Fruit fly (Drosophila melanogaster) whole organism, prepupa: ENCODE data around the gene SMSr.

ENCODE experiments used
- Blimp-1 ChIP-seq: fragments of 200-800 bp; sonication (Bioruptor generic); optimal IDR thresholded peaks from 3 replicates; lab custom pipeline; 2017; ENCODE audit warnings: missing biosample characterization, missing genetic modification characterization, mild to moderate bottlenecking, moderate library complexity, missing genetic modification reagents
- CG10669 ChIP-seq: fragments of 200-800 bp; sonication (Bioruptor generic); optimal IDR thresholded peaks from 3 replicates; lab custom pipeline; 2018; ENCODE audit warnings: missing biosample characterization, mild to moderate bottlenecking, missing genetic modification characterization, moderate library complexity
- CG11902 ChIP-seq: fragments of 200-800 bp; sonication (Bioruptor generic); optimal IDR thresholded peaks from 3 replicates; lab custom pipeline; 2016; ENCODE audit warnings: missing biosample characterization, missing genetic modification characterization
- CG15336 ChIP-seq: fragments of 200-800 bp; sonication (Bioruptor generic); IDR thresholded peaks from 2 replicates; pipeline ENCODE4 v1.3.6; 2022; ENCODE audit warnings: missing biosample characterization, missing genetic modification characterization
- CG16779 ChIP-seq: fragments of 200-800 bp; sonication (Bioruptor generic); optimal IDR thresholded peaks from 3 replicates; lab custom pipeline; 2017; ENCODE audit warnings: missing biosample characterization, mild to moderate bottlenecking, missing genetic modification characterization
- CG31627 ChIP-seq: fragments of 200-800 bp; sonication (Bioruptor generic); optimal IDR thresholded peaks from 3 replicates; lab custom pipeline; 2016; ENCODE audit warnings: missing biosample characterization, missing genetic modification characterization
- CG32006 ChIP-seq: fragments of 200-800 bp; sonication (Bioruptor generic); optimal IDR thresholded peaks from 3 replicates; lab custom pipeline; 2017; ENCODE audit warnings: missing biosample characterization, mild to moderate bottlenecking, missing genetic modification characterization
- CG3919 ChIP-seq: fragments of 200-800 bp; sonication (Bioruptor generic); optimal IDR thresholded peaks from 3 replicates; lab custom pipeline; 2016; ENCODE audit warnings: missing biosample characterization, missing genetic modification characterization
- CG4318 ChIP-seq: fragments of 200-800 bp; sonication (Bioruptor generic); optimal IDR thresholded peaks from 3 replicates; lab custom pipeline; 2017; ENCODE audit warnings: missing biosample characterization, mild to moderate bottlenecking, missing genetic modification characterization
- CG6163 ChIP-seq: fragments of 200-800 bp; sonication (Bioruptor generic); IDR thresholded peaks from 3 replicates; pipeline ENCODE4 v1.3.6; 2022; ENCODE audit warnings: missing biosample characterization, missing genetic modification characterization
- CG6276 ChIP-seq: fragments of 200-800 bp; sonication (Bioruptor generic); optimal IDR thresholded peaks from 2 replicates; lab custom pipeline; 2017; ENCODE audit warnings: missing biosample characterization, mild to moderate bottlenecking, missing genetic modification characterization
- CG6792 ChIP-seq: fragments of 200-800 bp; sonication (Bioruptor generic); optimal IDR thresholded peaks from 3 replicates; lab custom pipeline; 2016; ENCODE audit warnings: missing biosample characterization, missing genetic modification characterization
- CG6808 ChIP-seq: fragments of 200-800 bp; sonication (Bioruptor generic); optimal IDR thresholded peaks from 3 replicates; lab custom pipeline; 2017; ENCODE audit warnings: missing biosample characterization, missing genetic modification characterization, mild to moderate bottlenecking, moderate library complexity, missing genetic modification reagents
- CG6854 ChIP-seq: fragments of 200-800 bp; sonication (Bioruptor generic); optimal IDR thresholded peaks from 2 replicates; lab custom pipeline; 2017; ENCODE audit warnings: missing biosample characterization, mild to moderate bottlenecking, missing genetic modification characterization
- CG7368 ChIP-seq: fragments of 200-800 bp; sonication (Bioruptor generic); optimal IDR thresholded peaks from 3 replicates; lab custom pipeline; 2016; ENCODE audit warnings: missing biosample characterization, missing genetic modification characterization
- CG8319 ChIP-seq: fragments of 200-800 bp; sonication (Bioruptor generic); optimal IDR thresholded peaks from 3 replicates; lab custom pipeline; 2016; ENCODE audit warnings: missing biosample characterization, missing genetic modification characterization
- CG8632 ChIP-seq: fragments of 200-800 bp; sonication (Bioruptor generic); optimal IDR thresholded peaks from 3 replicates; lab custom pipeline; 2016; ENCODE audit warnings: missing biosample characterization, missing genetic modification characterization
- CG9139 ChIP-seq: fragments of 200-800 bp; sonication (Bioruptor generic); optimal IDR thresholded peaks from 3 replicates; lab custom pipeline; 2017; ENCODE audit warnings: missing biosample characterization, mild to moderate bottlenecking, missing genetic modification characterization
- Eip75B ChIP-seq: fragments of 200-800 bp; sonication (Bioruptor generic); optimal IDR thresholded peaks from 3 replicates; lab custom pipeline; 2016; ENCODE audit warnings: missing biosample characterization, missing genetic modification characterization
- Eip78C ChIP-seq: fragments of 200-800 bp; sonication (Bioruptor generic); peaks from one replicate; lab custom pipeline; 2016; ENCODE audit warnings: missing biosample characterization, missing genetic modification characterization
- Ets21C ChIP-seq: fragments of 200-800 bp; sonication (Bioruptor generic); optimal IDR thresholded peaks from 3 replicates; lab custom pipeline; 2016; ENCODE audit warnings: missing biosample characterization, missing genetic modification characterization
- Ets96B ChIP-seq: fragments of 200-800 bp; optimal IDR thresholded peaks from 2 replicates; lab custom pipeline; 2019; ENCODE audit warnings: missing biosample characterization, mild to moderate bottlenecking, missing genetic modification characterization, moderate library complexity
- Gug ChIP-seq: fragments of 200-800 bp; sonication (Bioruptor generic); IDR thresholded peaks from 2 replicates; pipeline ENCODE4 v1.3.6; 2022; ENCODE audit warnings: missing biosample characterization, missing genetic modification characterization
- Hr38 ChIP-seq: sonication (Bioruptor generic); optimal IDR thresholded peaks from 2 replicates; lab custom pipeline; 2016; ENCODE audit warnings: missing biosample characterization, missing genetic modification characterization
- Hr4 ChIP-seq: fragments of 200-800 bp; sonication (Bioruptor generic); optimal IDR thresholded peaks from 3 replicates; lab custom pipeline; 2016; ENCODE audit warnings: missing biosample characterization, missing genetic modification characterization
- Met ChIP-seq: fragments of 200-800 bp; sonication (Bioruptor generic); optimal IDR thresholded peaks from 3 replicates; lab custom pipeline; 2016; ENCODE audit warnings: missing biosample characterization, missing genetic modification characterization
- OdsH ChIP-seq: fragments of 200-800 bp; sonication (Bioruptor generic); optimal IDR thresholded peaks from 3 replicates; lab custom pipeline; 2016; ENCODE audit warnings: missing biosample characterization, missing genetic modification characterization
- Sox102F ChIP-seq: fragments of 200-800 bp; sonication (Bioruptor generic); optimal IDR thresholded peaks from 2 replicates; lab custom pipeline; 2016; ENCODE audit warnings: missing biosample characterization, mild to moderate bottlenecking, missing genetic modification characterization
- Sox14 ChIP-seq: fragments of 200-800 bp; sonication (Bioruptor generic); optimal IDR thresholded peaks from 3 replicates; lab custom pipeline; 2016; ENCODE audit warnings: missing biosample characterization, missing genetic modification characterization
- Sox15 ChIP-seq: fragments of 200-800 bp; sonication (Bioruptor generic); optimal IDR thresholded peaks from 3 replicates; lab custom pipeline; 2016; ENCODE audit warnings: missing biosample characterization, missing genetic modification characterization
- achi ChIP-seq: fragments of 200-800 bp; sonication (Bioruptor generic); optimal IDR thresholded peaks from 3 replicates; lab custom pipeline; 2016; ENCODE audit warnings: missing biosample characterization, missing genetic modification characterization
- acj6 ChIP-seq: fragments of 200-800 bp; sonication (Bioruptor generic); optimal IDR thresholded peaks from 3 replicates; lab custom pipeline; 2016; ENCODE audit warnings: missing biosample characterization, missing genetic modification characterization
- dac ChIP-seq: fragments of 200-800 bp; sonication (Bioruptor generic); optimal IDR thresholded peaks from 2 replicates; lab custom pipeline; 2017; ENCODE audit warnings: missing biosample characterization, mild to moderate bottlenecking, missing genetic modification characterization
- dsx ChIP-seq: fragments of 200-800 bp; optimal IDR thresholded peaks from 3 replicates; lab custom pipeline; 2019; ENCODE audit warnings: missing biosample characterization, mild to moderate bottlenecking, missing genetic modification characterization, moderate library complexity; ENCODE audit not compliant: poor library complexity, severe bottlenecking
- eg ChIP-seq: fragments of 200-800 bp; sonication (Bioruptor generic); IDR thresholded peaks from 3 replicates; pipeline ENCODE4 v1.3.6; 2022; ENCODE audit warnings: missing biosample characterization, missing genetic modification characterization
- esn ChIP-seq: fragments of 200-800 bp; sonication (Bioruptor generic); optimal IDR thresholded peaks from 2 replicates; lab custom pipeline; 2016; ENCODE audit warnings: missing biosample characterization, mild to moderate bottlenecking, missing genetic modification characterization, moderate library complexity
- fd59A ChIP-seq: fragments of 200-800 bp; sonication (Bioruptor generic); optimal IDR thresholded peaks from 2 replicates; lab custom pipeline; 2017; ENCODE audit warnings: missing biosample characterization, mild to moderate bottlenecking, missing genetic modification characterization, missing genetic modification reagents
- fkh ChIP-seq: fragments of 200-800 bp; sonication (Bioruptor generic); optimal IDR thresholded peaks from 3 replicates; lab custom pipeline; 2017; ENCODE audit warnings: missing biosample characterization, mild to moderate bottlenecking, missing genetic modification characterization, moderate library complexity
- pdm3 ChIP-seq: fragments of 200-800 bp; sonication (Bioruptor generic); optimal IDR thresholded peaks from 3 replicates; lab custom pipeline; 2016; ENCODE audit warnings: missing biosample characterization, missing genetic modification characterization
- salr ChIP-seq, 2 experiments: fragments of 200-800 bp; sonication (Bioruptor generic); optimal IDR thresholded peaks; 3 replicates each; lab custom pipeline; 2016 to 2018; ENCODE audit warnings: missing biosample characterization in 2 of 2, missing genetic modification characterization in 2 of 2, mild to moderate bottlenecking in 1 of 2
- spab ChIP-seq: fragments of 200-800 bp; sonication (Bioruptor generic); optimal IDR thresholded peaks from 2 replicates; lab custom pipeline; 2017; ENCODE audit warnings: missing biosample characterization, mild to moderate bottlenecking, missing genetic modification characterization, missing genetic modification reagents
- topi ChIP-seq: fragments of 200-800 bp; sonication (Bioruptor generic); optimal IDR thresholded peaks from 3 replicates; lab custom pipeline; 2016; ENCODE audit warnings: missing biosample characterization, missing genetic modification characterization

Gene SMSr

DNA sequence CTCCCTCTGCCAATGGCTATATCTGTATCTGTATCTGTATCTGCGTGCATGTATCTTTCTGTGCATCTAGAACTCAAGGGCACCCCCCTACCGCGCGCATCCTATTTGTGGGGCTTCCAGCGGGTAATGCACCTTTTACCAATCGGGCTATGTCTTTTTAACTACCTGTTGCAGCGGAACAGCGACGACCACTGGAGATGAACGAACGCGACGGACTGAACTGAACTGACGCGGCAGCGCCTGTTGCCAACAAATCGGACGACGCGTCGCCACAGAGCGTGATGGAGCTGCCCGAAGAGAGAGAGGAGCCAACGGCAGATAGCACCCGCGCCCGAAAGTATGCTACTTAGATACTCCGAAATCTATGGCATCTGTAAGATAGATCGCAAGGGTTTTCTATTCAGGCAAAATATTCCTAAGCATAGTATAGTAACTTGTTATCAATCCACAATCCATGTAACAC lies 36.3 kb downstream of the SMSr start, which contains the start of gene Cln7 (continued):
- TF ChIP-seq CG4318 (GFP tag; lab: Kevin White, UChicago) (no peak), fd59A (GFP tag; lab: Kevin White, UChicago) (no peak), topi (GFP tag; lab: Kevin White, UChicago) (peak; percentile 56), salr (GFP tag; optimal IDR thresholded peaks at IDR 0.05; lab: Kevin White, UChicago) (no peak), Hr38 (no peak), Met (GFP tag; lab: Kevin White, UChicago) (no peak), spab (GFP tag; lab: Kevin White, UChicago) (peak; percentile 5), CG6792 (peak; percentile 25), CG9139 (peak; percentile 73), CG6808 (peak; percentile 40), fkh (peak; percentile 32), pdm3 (GFP tag; lab: Kevin White, UChicago) (no peak), CG31627 (GFP tag; lab: Kevin White, UChicago) (no peak), Ets21C (GFP tag; lab: Kevin White, UChicago) (no peak), dsx (peak; percentile 69), Eip75B (peak; percentile 65), CG10669 (GFP tag; lab: Kevin White, UChicago) (peak; percentile 3), CG8632 (GFP tag; lab: Kevin White, UChicago) (peak; percentile 39), CG16779 (tag; lab: Kevin White, UChicago) (peak; percentile 69), CG3919 (GFP tag; lab: Kevin White, UChicago) (peak; percentile 47), CG8319 (GFP tag; lab: Kevin White, UChicago) (no peak), esn (GFP tag; lab: Kevin White, UChicago) (peak; percentile 71), achi (GFP tag; lab: Kevin White, UChicago) (no peak)

- TF ChIP-seq CG6792: no peak
- TF ChIP-seq Gug (GFP tag; lab: Robert Waterston, UW): no peak
Observed at dm6 chr3L:7344001-7344400, 37.3 kb downstream of the SMSr start.

- no peak for TF ChIP-seq Sox14 (GFP tag; lab: Kevin White, UChicago)
- TF ChIP-seq Hr4 (GFP tag; lab: Kevin White, UChicago): no peak
- no peak for TF ChIP-seq CG3919 (GFP tag; lab: Kevin White, UChicago)
- no peak for TF ChIP-seq Gug (GFP tag; lab: Robert Waterston, UW)
- no peak for TF ChIP-seq Ets96B (tag; lab: Kevin White, UChicago)
- peak; percentile 6; the same call in 1 of the 3 replicates for TF ChIP-seq eg
- TF ChIP-seq fd59A (GFP tag; lab: Kevin White, UChicago): no peak
- no peak for TF ChIP-seq Ets21C (GFP tag; lab: Kevin White, UChicago)
- TF ChIP-seq CG9139: no peak
- no peak for TF ChIP-seq Hr38
- TF ChIP-seq CG11902: no peak
- TF ChIP-seq acj6 (GFP tag; lab: Kevin White, UChicago): no peak
- peak; percentile 60 for TF ChIP-seq Eip78C (GFP tag; lab: Kevin White, UChicago)
- no peak for TF ChIP-seq CG6276 (GFP tag; lab: Kevin White, UChicago)
- TF ChIP-seq CG32006 (GFP tag; lab: Kevin White, UChicago): no peak
- TF ChIP-seq CG7368 (GFP tag; lab: Kevin White, UChicago): no peak
- no peak for TF ChIP-seq CG16779 (tag; lab: Kevin White, UChicago)
- no peak for TF ChIP-seq CG4318 (GFP tag; lab: Kevin White, UChicago)
- no peak for TF ChIP-seq dac (GFP tag; lab: Kevin White, UChicago)
- no peak for TF ChIP-seq CG6163
- peak; percentile 68 for TF ChIP-seq CG6854 (GFP tag; lab: Kevin White, UChicago)
- TF ChIP-seq CG10669 (GFP tag; lab: Kevin White, UChicago): no peak
- no peak for TF ChIP-seq dsx
- peak; percentile 13 for TF ChIP-seq esn (GFP tag; lab: Kevin White, UChicago)
- TF ChIP-seq Sox102F (GFP tag; lab: Kevin White, UChicago): no peak
- no peak for TF ChIP-seq Sox15 (GFP tag; lab: Kevin White, UChicago)
- TF ChIP-seq CG15336 (GFP tag; lab: Robert Waterston, UW): peak; percentile 57
- TF ChIP-seq Blimp-1 (GFP tag; lab: Kevin White, UChicago): no peak
- no peak for TF ChIP-seq CG6808
- TF ChIP-seq Met (GFP tag; lab: Kevin White, UChicago): no peak
- no peak for TF ChIP-seq OdsH
- no peak for TF ChIP-seq CG8319 (GFP tag; lab: Kevin White, UChicago)
- no peak for TF ChIP-seq fkh
Observed at dm6 chr3L:7339216-7339742, 42.0 kb downstream of the SMSr start, which contains the start of the genes lark and eco. lark (plus strand) TSS chr3L:7339266. eco (minus strand) TSS chr3L:7339340.
